Fruit fly (Drosophila melanogaster): ENCODE results near the gene CG31917.

Gene CG31917

DNA sequence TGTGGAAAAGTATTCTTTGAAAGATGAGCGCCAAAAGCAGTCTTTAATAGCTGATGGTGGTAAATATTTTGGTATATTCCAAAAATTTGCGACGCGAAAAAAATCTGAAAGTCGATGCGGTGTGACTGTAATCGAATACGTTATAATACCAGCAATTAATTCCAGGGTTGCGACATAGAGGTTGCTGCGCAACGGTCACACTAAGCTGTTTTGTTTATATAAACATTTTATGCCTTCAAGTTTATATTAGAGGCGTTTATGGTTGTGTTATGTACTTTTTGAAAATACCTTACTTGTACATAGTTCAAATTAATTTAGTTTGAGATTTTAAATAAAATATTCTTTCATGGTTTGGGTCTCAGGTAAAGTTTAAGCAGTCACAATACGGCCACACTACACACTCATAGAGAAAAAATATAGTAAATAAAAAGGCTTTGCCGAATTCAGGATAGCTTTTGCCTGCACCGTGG is 39.3 kb downstream of the CG31917 start, which contains the start of gene CG14043 (continued):
- TF ChIP-seq CG13894 (tag; optimal IDR thresholded peaks at IDR 0.05) (no peak), CG9876 (GFP tag; optimal IDR thresholded peaks at IDR 0.05) (no peak), sna (GFP tag; IDR thresholded peaks at IDR 0.05; ENCODE audit: partially characterized antibody) (no peak), hkb (optimal IDR thresholded peaks at IDR 0.05) (peak; percentile 64), hkb (GFP tag; IDR thresholded peaks at IDR 0.05) (no peak), CG11093 (GFP tag; IDR thresholded peaks at IDR 0.05) (no peak), HLHmδ (GFP tag; optimal IDR thresholded peaks at IDR 0.05) (no peak), cad (GFP tag; optimal IDR thresholded peaks at IDR 0.05) (no peak), disco-r (GFP tag; optimal IDR thresholded peaks at IDR 0.05) (no peak), Tbp (GFP tag; optimal IDR thresholded peaks at IDR 0.05) (no peak), CG10147 (GFP tag; optimal IDR thresholded peaks at IDR 0.05) (no peak), CG17361 (GFP tag; IDR thresholded peaks at IDR 0.05) (peak; percentile 8; the same call in 1 of the 3 replicates), CG10267 (tag; optimal IDR thresholded peaks at IDR 0.05) (peak; percentile 68), CG17568 (GFP tag; optimal IDR thresholded peaks at IDR 0.05) (no peak), Nf-YB (GFP tag; optimal IDR thresholded peaks at IDR 0.05) (no peak), MBD-R2 (GFP tag; IDR thresholded peaks at IDR 0.05) (peak; percentile 69), CG4730 (GFP tag; IDR thresholded peaks at IDR 0.05) (no peak), onecut (GFP tag; IDR thresholded peaks at IDR 0.05) (no peak), stwl (tag; optimal IDR thresholded peaks at IDR 0.05) (peak; percentile 84), otp (GFP tag; IDR thresholded peaks at IDR 0.05) (no peak), CG15514 (GFP tag; optimal IDR thresholded peaks at IDR 0.05) (peak; percentile 70), CG31224 (GFP tag; IDR thresholded peaks at IDR 0.05) (no peak), CG7987 (GFP tag; optimal IDR thresholded peaks at IDR 0.05) (no peak), shn (GFP tag; optimal IDR thresholded peaks at IDR 0.05) (no peak), Lhr (GFP tag; optimal IDR thresholded peaks at IDR 0.05) (peak; percentile 85), H2.0 (GFP tag; IDR thresholded peaks at IDR 0.05) (no peak), CG15479 (GFP tag; optimal IDR thresholded peaks at IDR 0.05) (peak; percentile 2), CG15269 (tag; optimal IDR thresholded peaks at IDR 0.05) (no peak), ato (GFP tag; IDR thresholded peaks at IDR 0.05; ENCODE audit: partially characterized antibody) (no peak), gce (GFP tag; IDR thresholded peaks at IDR 0.05) (no peak), CG8281 (tag; optimal IDR thresholded peaks at IDR 0.05) (no peak), Eip74EF (GFP tag; optimal IDR thresholded peaks at IDR 0.05) (no peak), CG11695 (GFP tag; IDR thresholded peaks at IDR 0.05) (no peak), Adf1 (GFP tag; IDR thresholded peaks at IDR 0.05) (no peak), Bgb (GFP tag; IDR thresholded peaks at IDR 0.05; ENCODE audit: partially characterized antibody) (no peak), D19A (tag; optimal IDR thresholded peaks at IDR 0.05) (no peak), CG17912 (GFP tag; optimal IDR thresholded peaks at IDR 0.05) (no peak), CG12659 (GFP tag; optimal IDR thresholded peaks at IDR 0.05) (peak; percentile 91), ems (GFP tag; optimal IDR thresholded peaks at IDR 0.05) (no peak), Pdp1 (GFP tag; optimal IDR thresholded peaks at IDR 0.05) (peak in 1 of 2 experiments; percentile 95), CG32772 (GFP tag; IDR thresholded peaks at IDR 0.05) (no peak), Dp (GFP tag; optimal IDR thresholded peaks at IDR 0.05) (peak; percentile 78), CG7372 (GFP tag; IDR thresholded peaks at IDR 0.05) (no peak), salm (tag; optimal IDR thresholded peaks at IDR 0.05) (no peak), CG7556 (GFP tag; optimal IDR thresholded peaks at IDR 0.05) (no peak), CG9932 (GFP tag; IDR thresholded peaks at IDR 0.05) (peak; percentile 37; the same call in 1 of the 2 replicates), CG12769 (tag; optimal IDR thresholded peaks at IDR 0.05) (no peak), Lpt (GFP tag; optimal IDR thresholded peaks at IDR 0.05) (no peak), dm (GFP tag; optimal IDR thresholded peaks at IDR 0.05) (peak; percentile 35), HLH4C (GFP tag; IDR thresholded peaks at IDR 0.05; ENCODE audit: partially characterized antibody) (no peak), CG7963 (GFP tag; IDR thresholded peaks at IDR 0.05; ENCODE audit: partially characterized antibody) (no peak)

All from whole organism, embryonic.